Worm (Caenorhabditis elegans) whole organism, L1 larva: ENCODE measurements around the gene nhr-14.

ENCODE experiments used
- C16A3.4 ChIP-seq: fragments of 150-350 bp; optimal IDR thresholded peaks from 2 replicates; lab custom pipeline; 2014; ENCODE audit warnings: missing biosample characterization, missing genetic modification characterization
- F16B12.6 ChIP-seq: fragments of 150-350 bp; optimal IDR thresholded peaks from 2 replicates; lab custom pipeline; 2014; ENCODE audit warnings: missing biosample characterization, missing genetic modification characterization
- aha-1 ChIP-seq: fragments of 150-350 bp; optimal IDR thresholded peaks from 2 replicates; lab custom pipeline; 2014; ENCODE audit warnings: missing biosample characterization, missing genetic modification characterization
- alr-1 ChIP-seq: fragments of 200-800 bp; sonication (Bioruptor generic); optimal IDR thresholded peaks from 2 replicates; lab custom pipeline; 2018; ENCODE audit warnings: borderline replicate concordance, mild to moderate bottlenecking, missing genetic modification characterization, missing compliant biosample characterization
- ama-1 ChIP-seq: fragments of 150-350 bp; optimal IDR thresholded peaks from 2 replicates; lab custom pipeline; 2014
- blmp-1 ChIP-seq: fragments of 150-350 bp; optimal IDR thresholded peaks from 2 replicates; lab custom pipeline; 2014; ENCODE audit warnings: missing biosample characterization, missing genetic modification characterization
- ceh-8 ChIP-seq: fragments of 200-800 bp; sonication (Bioruptor generic); optimal IDR thresholded peaks from 2 replicates; lab custom pipeline; 2018; ENCODE audit warnings: mild to moderate bottlenecking, missing genetic modification characterization, moderate library complexity, missing compliant biosample characterization
- ceh-82 ChIP-seq, 3 experiments: fragments of 150-350 bp in 1 of 3; sonication (generic microtip) in 2 of 3; optimal IDR thresholded peaks; 2 replicates each; lab custom pipeline; 2014 to 2017; ENCODE audit warnings: missing biosample characterization in 3 of 3, missing genetic modification characterization in 3 of 3
- ceh-88 ChIP-seq: fragments of 200-800 bp; sonication (Bioruptor generic); IDR thresholded peaks from 2 replicates; pipeline ENCODE4 v1.3.6; 2022; ENCODE audit warnings: missing genetic modification characterization, missing compliant biosample characterization
- dpl-1 ChIP-seq, 3 experiments: fragments of 150-350 bp in 2 of 3; sonication (generic microtip) in 1 of 3; optimal IDR thresholded peaks; 2 replicates each; lab custom pipeline; 2014 to 2017; ENCODE audit warnings: missing biosample characterization in 3 of 3, missing genetic modification characterization in 3 of 3, missing genetic modification reagents in 3 of 3
- dsc-1 ChIP-seq: sonication (generic microtip); optimal IDR thresholded peaks from 2 replicates; lab custom pipeline; 2016; ENCODE audit warnings: mild to moderate bottlenecking, missing genetic modification characterization, missing compliant biosample characterization
- efl-1 ChIP-seq, 4 experiments: fragments of 150-350 bp; optimal IDR thresholded peaks in 3 of 4; peaks in 1 of 4; 1 replicate in 1 of 4; 2 replicates in 3 of 4; lab custom pipeline; 2014; ENCODE audit warnings: missing biosample characterization in 2 of 4, missing genetic modification characterization in 2 of 4, missing genetic modification reagents in 2 of 4
- egl-13 ChIP-seq: sonication (generic microtip); optimal IDR thresholded peaks from 2 replicates; lab custom pipeline; 2016; ENCODE audit warnings: missing genotype, missing genetic modification reagents, missing genetic modification characterization, missing compliant biosample characterization
- elt-3 ChIP-seq, 6 experiments: fragments of 150-350 bp in 1 of 6; sonication (generic microtip); optimal IDR thresholded peaks; 2 replicates each; lab custom pipeline; 2017 to 2018; ENCODE audit warnings: missing biosample characterization in 6 of 6, missing genetic modification characterization in 6 of 6, inconsistent platforms in 1 of 6
- fkh-10 ChIP-seq: sonication (generic microtip); optimal IDR thresholded peaks from 2 replicates; lab custom pipeline; 2017; ENCODE audit warnings: missing biosample characterization, missing genetic modification reagents, missing genetic modification characterization
- fkh-8 ChIP-seq: sonication (generic microtip); optimal IDR thresholded peaks from 2 replicates; lab custom pipeline; 2016; ENCODE audit warnings: mild to moderate bottlenecking, missing genetic modification characterization, missing compliant biosample characterization
- grh-1 ChIP-seq: fragments of 200-800 bp; sonication (Bioruptor generic); IDR thresholded peaks from 2 replicates; pipeline ENCODE4 v1.3.6; 2022; ENCODE audit warnings: missing genetic modification reagents, missing genetic modification characterization, missing compliant biosample characterization
- hlh-4 ChIP-seq: sonication (generic microtip); optimal IDR thresholded peaks from 2 replicates; lab custom pipeline; 2016; ENCODE audit warnings: mild to moderate bottlenecking, missing genetic modification characterization, missing compliant biosample characterization
- irx-1 ChIP-seq: sonication (generic microtip); optimal IDR thresholded peaks from 2 replicates; lab custom pipeline; 2016; ENCODE audit warnings: missing genetic modification characterization, missing compliant biosample characterization
- jun-1 ChIP-seq: fragments of 150-350 bp; optimal IDR thresholded peaks from 2 replicates; lab custom pipeline; 2014; ENCODE audit warnings: missing biosample characterization, missing genetic modification reagents, missing genetic modification characterization
- lin-13 ChIP-seq: fragments of 150-350 bp; optimal IDR thresholded peaks from 2 replicates; lab custom pipeline; 2014; ENCODE audit warnings: missing biosample characterization, missing genetic modification reagents, missing genetic modification characterization
- lin-14 ChIP-seq: fragments of 200-800 bp; sonication (Bioruptor generic); optimal IDR thresholded peaks from 2 replicates; lab custom pipeline; 2018; ENCODE audit warnings: mild to moderate bottlenecking, missing genetic modification characterization, moderate library complexity, missing compliant biosample characterization
- lin-35 ChIP-seq, 2 experiments: fragments of 150-350 bp; optimal IDR thresholded peaks; 2 replicates each; lab custom pipeline; 2014; ENCODE audit warnings: missing biosample characterization in 2 of 2, missing genetic modification characterization in 2 of 2, missing genetic modification reagents in 2 of 2
- lir-3 ChIP-seq: sonication (generic microtip); optimal IDR thresholded peaks from 2 replicates; lab custom pipeline; 2016; ENCODE audit warnings: mild to moderate bottlenecking, missing genetic modification characterization, moderate library complexity, missing compliant biosample characterization; ENCODE audit not compliant: poor library complexity
- mef-2 ChIP-seq: fragments of 150-350 bp; optimal IDR thresholded peaks from 2 replicates; lab custom pipeline; 2014; ENCODE audit warnings: missing biosample characterization, missing genetic modification characterization
- mep-1 ChIP-seq: fragments of 150-350 bp; optimal IDR thresholded peaks from 2 replicates; lab custom pipeline; 2014; ENCODE audit warnings: missing biosample characterization, missing genetic modification characterization
- nhr-11 ChIP-seq: fragments of 150-350 bp; optimal IDR thresholded peaks from 2 replicates; lab custom pipeline; 2014; ENCODE audit warnings: missing biosample characterization, missing genetic modification characterization
- nhr-19 ChIP-seq: fragments of 200-800 bp; sonication (Bioruptor generic); conservative IDR thresholded peaks from 2 replicates; pipeline ENCODE4 v1.3.6; 2022; ENCODE audit warnings: missing genetic modification characterization, missing compliant biosample characterization
- nhr-20 ChIP-seq: sonication (generic microtip); optimal IDR thresholded peaks from 2 replicates; lab custom pipeline; 2016; ENCODE audit warnings: mild to moderate bottlenecking, missing genetic modification characterization, missing compliant biosample characterization
- nhr-47 ChIP-seq: sonication (generic microtip); optimal IDR thresholded peaks from 2 replicates; lab custom pipeline; 2016; ENCODE audit warnings: mild to moderate bottlenecking, missing genetic modification characterization, moderate library complexity, missing compliant biosample characterization
- nhr-71 ChIP-seq: sonication (generic microtip); optimal IDR thresholded peaks from 2 replicates; lab custom pipeline; 2016; ENCODE audit warnings: mild to moderate bottlenecking, missing genetic modification characterization, moderate library complexity, missing compliant biosample characterization
- nhr-77 ChIP-seq: fragments of 150-350 bp; optimal IDR thresholded peaks from 2 replicates; lab custom pipeline; 2014; ENCODE audit warnings: missing biosample characterization, missing genetic modification characterization
- nhr-85 ChIP-seq: sonication (generic microtip); peaks from one replicate; lab custom pipeline; 2016; ENCODE audit warnings: missing genetic modification characterization, inconsistent platforms, missing compliant biosample characterization
- nhr-90 ChIP-seq: sonication (generic microtip); optimal IDR thresholded peaks from 2 replicates; lab custom pipeline; 2016; ENCODE audit warnings: mild to moderate bottlenecking, missing genetic modification characterization, missing compliant biosample characterization; ENCODE audit not compliant: poor library complexity
- pag-3 ChIP-seq: sonication (generic microtip); optimal IDR thresholded peaks from 2 replicates; lab custom pipeline; 2017; ENCODE audit warnings: missing genetic modification characterization, mild to moderate bottlenecking, missing compliant biosample characterization, antibody characterized with exemption, borderline replicate concordance; ENCODE audit not compliant: insufficient read depth
- pqm-1 ChIP-seq: sonication (generic microtip); optimal IDR thresholded peaks from 3 replicates; lab custom pipeline; 2017; ENCODE audit warnings: missing biosample characterization, missing genetic modification characterization
- rnt-1 ChIP-seq: sonication (generic microtip); optimal IDR thresholded peaks from 2 replicates; lab custom pipeline; 2016; ENCODE audit warnings: mild to moderate bottlenecking, missing genetic modification characterization, moderate library complexity, missing compliant biosample characterization
- snpc-4 ChIP-seq: fragments of 150-350 bp; optimal IDR thresholded peaks from 2 replicates; lab custom pipeline; 2014; ENCODE audit warnings: missing biosample characterization, missing genetic modification characterization
- snu-23 ChIP-seq: sonication (generic microtip); optimal IDR thresholded peaks from 2 replicates; lab custom pipeline; 2016; ENCODE audit warnings: missing genetic modification characterization, missing compliant biosample characterization
- swsn-7 ChIP-seq: sonication (generic microtip); optimal IDR thresholded peaks from 2 replicates; lab custom pipeline; 2016; ENCODE audit warnings: missing genetic modification characterization, missing compliant biosample characterization
- tbx-2 ChIP-seq: sonication (generic microtip); optimal IDR thresholded peaks from 2 replicates; lab custom pipeline; 2016; ENCODE audit warnings: missing genetic modification characterization, missing compliant biosample characterization
- tlp-1 ChIP-seq: fragments of 150-350 bp; optimal IDR thresholded peaks from 2 replicates; lab custom pipeline; 2014; ENCODE audit warnings: missing biosample characterization, missing genetic modification characterization
- unc-130 ChIP-seq: fragments of 150-350 bp; optimal IDR thresholded peaks from 2 replicates; lab custom pipeline; 2017; ENCODE audit warnings: missing biosample characterization, missing genetic modification characterization, inconsistent platforms
- unc-62 ChIP-seq: fragments of 150-350 bp; optimal IDR thresholded peaks from 2 replicates; lab custom pipeline; 2014; ENCODE audit warnings: missing biosample characterization, missing genetic modification reagents, missing genetic modification characterization
- unc-86 ChIP-seq: sonication (generic microtip); optimal IDR thresholded peaks from 2 replicates; lab custom pipeline; 2016; ENCODE audit warnings: missing genetic modification characterization, missing compliant biosample characterization
- xbp-1 ChIP-seq: sonication (generic microtip); optimal IDR thresholded peaks from 2 replicates; lab custom pipeline; 2016; ENCODE audit warnings: missing genetic modification characterization, missing compliant biosample characterization
- zag-1 ChIP-seq: fragments of 150-350 bp; optimal IDR thresholded peaks from 2 replicates; lab custom pipeline; 2014; ENCODE audit warnings: missing biosample characterization, missing genetic modification characterization
- ztf-4 ChIP-seq: fragments of 150-350 bp; optimal IDR thresholded peaks from 2 replicates; lab custom pipeline; 2014; ENCODE audit warnings: missing biosample characterization, missing genetic modification characterization

Gene nhr-14

ce11 chrX:8477048-8477806 lies 1.2 kb upstream of the nhr-14 start (continued):
- TF ChIP-seq efl-1 (optimal IDR thresholded peaks at IDR 0.05; lab: Kevin White, UChicago) (peak; percentile 33 to 41), efl-1 (GFP tag; optimal IDR thresholded peaks at IDR 0.05 in 1 of 2; lab: Kevin White, UChicago) (peak in 1 of 2 experiments; percentile 58), unc-130 (tag; lab: Kevin White, UChicago) (peak; percentile 49), dpl-1 (GFP tag; optimal IDR thresholded peaks at IDR 0.05; lab: Kevin White, UChicago) (peak in 2 of 3 experiments; percentile 7 to 35), lir-3 (tag; lab: Kevin White, UChicago) (peak; percentile 46), swsn-7 (tag; lab: Kevin White, UChicago) (peak; percentile 67), fkh-8 (tag; lab: Kevin White, UChicago) (no peak), snpc-4 (tag; lab: Kevin White, UChicago) (peak; percentile 43), egl-13 (tag; lab: Kevin White, UChicago) (no peak), aha-1 (tag; lab: Kevin White, UChicago) (no peak), pag-3 (no peak), ztf-4 (peak; percentile 78), jun-1 (peak; percentile 62), rnt-1 (tag; lab: Kevin White, UChicago) (no peak), lin-35 (GFP tag; optimal IDR thresholded peaks at IDR 0.05; lab: Kevin White, UChicago) (peak in 1 of 2 experiments; percentile 79), mef-2 (tag; lab: Kevin White, UChicago) (no peak), ama-1 (no peak), alr-1 (no peak), F16B12.6 (tag; lab: Kevin White, UChicago) (no peak), snu-23 (GFP tag; lab: Kevin White, UChicago) (peak; percentile 91), irx-1 (tag; lab: Kevin White, UChicago) (peak; percentile 68)

DNA sequence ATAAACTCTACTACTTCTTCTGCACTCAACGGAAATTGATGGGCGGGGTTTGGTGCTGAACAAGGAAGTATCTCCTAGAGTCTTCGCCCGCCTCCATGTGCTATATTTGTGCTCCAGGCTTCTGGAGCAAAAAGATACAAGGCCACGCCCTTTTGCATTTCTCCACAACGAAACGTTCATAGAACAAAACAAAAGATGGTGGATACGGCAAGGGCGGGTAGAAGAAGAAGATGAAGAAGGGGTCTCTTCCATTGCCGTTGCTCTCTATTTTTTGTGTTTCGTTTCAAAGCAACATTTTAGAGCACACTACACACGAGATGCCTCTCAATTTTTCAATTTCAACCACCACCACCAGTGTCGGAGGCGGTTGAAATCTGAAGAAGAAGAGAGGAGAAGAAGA lies 330 bp upstream of the nhr-14 start:
- 0 out of 2 replicates have a peak, but pooled peaks have one; percentile 6 for TF ChIP-seq nhr-19 (GFP tag; lab: Robert Waterston, UW)
- peak; percentile 88 for TF ChIP-seq fkh-10 (GFP tag; lab: Kevin White, UChicago)
- no peak for TF ChIP-seq ceh-8 (GFP tag; lab: Kevin White, UChicago)
- TF ChIP-seq snu-23 (GFP tag; lab: Kevin White, UChicago): peak; percentile 3
- peak; percentile 20 for TF ChIP-seq unc-86 (tag; lab: Kevin White, UChicago)
- peak in 1 of 3 experiments; percentile 4 for TF ChIP-seq ceh-82 (tag; optimal IDR thresholded peaks at IDR 0.05; lab: Kevin White, UChicago)
- TF ChIP-seq nhr-71: peak; percentile 60
- TF ChIP-seq nhr-47 (tag; lab: Kevin White, UChicago): peak; percentile 17
- TF ChIP-seq C16A3.4 (tag; lab: Kevin White, UChicago): no peak
- TF ChIP-seq nhr-20: no peak
- peak; percentile 26 for TF ChIP-seq swsn-7 (tag; lab: Kevin White, UChicago)
- TF ChIP-seq lin-14: peak; percentile 83
- TF ChIP-seq rnt-1 (tag; lab: Kevin White, UChicago): peak; percentile 8
- peak; percentile 52 for TF ChIP-seq nhr-85 (tag; lab: Kevin White, UChicago)
- peak; percentile 5 for TF ChIP-seq dsc-1 (tag; lab: Kevin White, UChicago)
- TF ChIP-seq tbx-2: peak; percentile 57
- no peak for TF ChIP-seq ama-1

ce11 chrX:8475142-8475541 lies 836 bp downstream of the nhr-14 start:
- TF ChIP-seq zag-1 (tag; lab: Kevin White, UChicago): no peak
- no peak for TF ChIP-seq fkh-8 (tag; lab: Kevin White, UChicago)
- peak; percentile 83 for TF ChIP-seq nhr-90 (tag; lab: Kevin White, UChicago)
- TF ChIP-seq tlp-1 (tag; lab: Kevin White, UChicago): no peak
- peak; percentile 82 for TF ChIP-seq blmp-1 (tag; lab: Kevin White, UChicago)
- peak; percentile 13 for TF ChIP-seq xbp-1 (tag; lab: Kevin White, UChicago)
- no peak for TF ChIP-seq hlh-4 (tag; lab: Kevin White, UChicago)
- TF ChIP-seq elt-3 (tag; optimal IDR thresholded peaks at IDR 0.05; lab: Kevin White, UChicago): peak; percentile 42 to 99 (median 88)
- TF ChIP-seq grh-1: peak; percentile 81
- 0 out of 2 replicates have a peak, but pooled peaks have one; percentile 7 for TF ChIP-seq ceh-88 (GFP tag; lab: Robert Waterston, UW)
- TF ChIP-seq fkh-10 (GFP tag; lab: Kevin White, UChicago): no peak
- no peak for TF ChIP-seq unc-62 (GFP tag; lab: Kevin White, UChicago)
- TF ChIP-seq lin-13 (GFP tag; lab: Kevin White, UChicago): peak; percentile 1
- no peak for TF ChIP-seq alr-1
- peak; percentile 39 for TF ChIP-seq C16A3.4 (tag; lab: Kevin White, UChicago)
- no peak for TF ChIP-seq nhr-11 (tag; lab: Kevin White, UChicago)
- no peak for TF ChIP-seq swsn-7 (tag; lab: Kevin White, UChicago)
- peak; percentile 100 for TF ChIP-seq nhr-85 (tag; lab: Kevin White, UChicago)
- TF ChIP-seq mep-1: peak; percentile 66
- no peak for TF ChIP-seq pqm-1 (tag; lab: Kevin White, UChicago)
- TF ChIP-seq nhr-77 (tag; lab: Kevin White, UChicago): no peak
